Worm (Caenorhabditis elegans) whole organism, L4 larva: ENCODE data around the gene T14G12.11.

Experiments
- F10B5.3 ChIP-seq: sonication (generic microtip); optimal IDR thresholded peaks from 2 replicates; lab custom pipeline; 2016; ENCODE audit warnings: mild to moderate bottlenecking, missing genetic modification characterization, missing compliant biosample characterization
- F26F4.8 ChIP-seq: fragments of 200-800 bp; sonication (Bioruptor generic); conservative IDR thresholded peaks from 2 replicates; pipeline ENCODE4 v1.3.6; 2022; ENCODE audit warnings: missing genetic modification characterization, missing compliant biosample characterization
- T20F7.1 ChIP-seq: fragments of 200-800 bp; sonication (Bioruptor generic); optimal IDR thresholded peaks from 2 replicates; lab custom pipeline; 2018; ENCODE audit warnings: mild to moderate bottlenecking, missing genetic modification characterization, missing compliant biosample characterization
- ZK337.2 ChIP-seq: fragments of 200-800 bp; sonication (Bioruptor generic); IDR thresholded peaks from 2 replicates; pipeline ENCODE4 v1.3.6; 2022; ENCODE audit warnings: missing genetic modification reagents, missing genetic modification characterization, missing compliant biosample characterization
- ZK546.5 ChIP-seq, 2 experiments: sonication (generic microtip); optimal IDR thresholded peaks; 2 replicates each; lab custom pipeline; 2017; ENCODE audit warnings: missing biosample characterization in 2 of 2, missing genetic modification characterization in 2 of 2
- aha-1 ChIP-seq: fragments of 150-350 bp; peaks from one replicate; lab custom pipeline; 2014; ENCODE audit warnings: missing biosample characterization, missing genetic modification characterization
- arid-1 ChIP-seq: fragments of 200-800 bp; sonication (Bioruptor generic); conservative IDR thresholded peaks from 2 replicates; pipeline ENCODE4 v1.3.6; 2022; ENCODE audit warnings: missing genetic modification reagents, missing genetic modification characterization, missing compliant biosample characterization
- ces-1 ChIP-seq: fragments of 150-350 bp; sonication (generic microtip); optimal IDR thresholded peaks from 4 replicates; lab custom pipeline; 2014; ENCODE audit warnings: missing biosample characterization, missing genetic modification reagents, missing genetic modification characterization
- daf-16 ChIP-seq, 3 experiments: sonication (generic microtip); optimal IDR thresholded peaks; 2 replicates each; lab custom pipeline; 2016 to 2017; ENCODE audit warnings: missing genetic modification characterization in 3 of 3, missing genetic modification reagents in 3 of 3, mild to moderate bottlenecking in 2 of 3, missing compliant biosample characterization in 2 of 3, missing biosample characterization in 1 of 3, moderate library complexity in 1 of 3
- daf-19 ChIP-seq: fragments of 200-800 bp; sonication (Bioruptor generic); conservative IDR thresholded peaks from 2 replicates; pipeline ENCODE4 v1.3.6; 2022; ENCODE audit warnings: missing genetic modification characterization, missing compliant biosample characterization
- daf-8 ChIP-seq: fragments of 200-800 bp; sonication (Bioruptor generic); IDR thresholded peaks from 2 replicates; pipeline ENCODE4 v1.3.6; 2022; ENCODE audit warnings: missing genetic modification characterization, missing compliant biosample characterization
- dmd-9 ChIP-seq: fragments of 200-800 bp; sonication (Bioruptor generic); IDR thresholded peaks from 2 replicates; pipeline ENCODE4 v1.3.6; 2022; ENCODE audit warnings: missing genetic modification reagents, missing genetic modification characterization, missing compliant biosample characterization
- duxl-1 ChIP-seq: sonication (generic microtip); optimal IDR thresholded peaks from 2 replicates; lab custom pipeline; 2016; ENCODE audit warnings: mild to moderate bottlenecking, missing genetic modification characterization, moderate library complexity, missing compliant biosample characterization; ENCODE audit not compliant: poor library complexity
- egl-27 ChIP-seq: sonication (generic microtip); optimal IDR thresholded peaks from 3 replicates; lab custom pipeline; 2017; ENCODE audit warnings: missing biosample characterization, missing genetic modification reagents, missing genetic modification characterization
- gei-8 ChIP-seq: fragments of 200-800 bp; sonication (Bioruptor generic); optimal IDR thresholded peaks from 2 replicates; lab custom pipeline; 2018; ENCODE audit warnings: mild to moderate bottlenecking, missing genetic modification characterization, missing compliant biosample characterization
- hlh-11 ChIP-seq: fragments of 200-800 bp; sonication (Bioruptor generic); optimal IDR thresholded peaks from 2 replicates; lab custom pipeline; 2018; ENCODE audit warnings: mild to moderate bottlenecking, missing genetic modification characterization, missing compliant biosample characterization
- hlh-30 ChIP-seq: sonication (generic microtip); optimal IDR thresholded peaks from 2 replicates; lab custom pipeline; 2017; ENCODE audit warnings: antibody characterized with exemption, mild to moderate bottlenecking, missing genetic modification characterization, missing compliant biosample characterization; ENCODE audit not compliant: insufficient read depth
- hmg-1.1 ChIP-seq: fragments of 200-800 bp; sonication (Bioruptor generic); IDR thresholded peaks from 2 replicates; pipeline ENCODE4 v1.3.6; 2022; ENCODE audit warnings: missing genetic modification reagents, missing genetic modification characterization, missing compliant biosample characterization
- jun-1 ChIP-seq: fragments of 150-350 bp; optimal IDR thresholded peaks from 2 replicates; lab custom pipeline; 2014; ENCODE audit warnings: missing biosample characterization, missing genetic modification reagents, missing genetic modification characterization
- lin-1 ChIP-seq: fragments of 200-800 bp; sonication (Bioruptor generic); IDR thresholded peaks from 2 replicates; pipeline ENCODE4 v1.3.6; 2022; ENCODE audit warnings: missing genetic modification reagents, missing genetic modification characterization, missing compliant biosample characterization
- lin-13 ChIP-seq: fragments of 150-350 bp; optimal IDR thresholded peaks from 2 replicates; lab custom pipeline; 2014; ENCODE audit warnings: missing biosample characterization, missing genetic modification reagents, missing genetic modification characterization
- lin-29 ChIP-seq: fragments of 200-800 bp; sonication (Bioruptor generic); IDR thresholded peaks from 2 replicates; pipeline ENCODE4 v1.3.6; 2022; ENCODE audit warnings: missing genetic modification reagents, missing genetic modification characterization, missing compliant biosample characterization
- lin-38 ChIP-seq: fragments of 200-800 bp; sonication (Bioruptor generic); IDR thresholded peaks from 2 replicates; pipeline ENCODE4 v1.3.6; 2022; ENCODE audit warnings: missing genetic modification reagents, missing genetic modification characterization, missing compliant biosample characterization
- lin-39 ChIP-seq: fragments of 150-350 bp; optimal IDR thresholded peaks from 2 replicates; lab custom pipeline; 2014; ENCODE audit warnings: missing biosample characterization, missing genetic modification reagents, missing genetic modification characterization
- lir-3 ChIP-seq: sonication (generic microtip); optimal IDR thresholded peaks from 2 replicates; lab custom pipeline; 2016; ENCODE audit warnings: mild to moderate bottlenecking, missing genetic modification characterization, missing compliant biosample characterization
- lsy-2 ChIP-seq, 2 experiments: fragments of 150-350 bp in 1 of 2; sonication (generic microtip) in 1 of 2; optimal IDR thresholded peaks; 2 replicates each; lab custom pipeline; 2014 to 2017; ENCODE audit warnings: missing biosample characterization in 2 of 2, missing genetic modification characterization in 2 of 2
- madf-5 ChIP-seq, 2 experiments: fragments of 200-800 bp; sonication (Bioruptor generic); IDR thresholded peaks; 2 replicates each; pipeline ENCODE4 v1.3.6; 2022; ENCODE audit warnings: missing compliant biosample characterization in 2 of 2, missing genetic modification characterization in 2 of 2
- madf-9 ChIP-seq: fragments of 200-800 bp; sonication (Bioruptor generic); conservative IDR thresholded peaks from 2 replicates; pipeline ENCODE4 v1.3.6; 2022; ENCODE audit warnings: missing genetic modification reagents, missing genetic modification characterization, missing compliant biosample characterization
- mes-2 ChIP-seq: sonication (generic microtip); optimal IDR thresholded peaks from 2 replicates; lab custom pipeline; 2016; ENCODE audit warnings: missing genotype, mild to moderate bottlenecking, missing genetic modification characterization, missing compliant biosample characterization; ENCODE audit not compliant: poor library complexity, severe bottlenecking
- mxl-3 ChIP-seq: fragments of 200-800 bp; sonication (Bioruptor generic); optimal IDR thresholded peaks from 2 replicates; lab custom pipeline; 2018; ENCODE audit warnings: mild to moderate bottlenecking, missing genetic modification characterization, missing compliant biosample characterization
- nhr-10 ChIP-seq: fragments of 150-350 bp; optimal IDR thresholded peaks from 2 replicates; lab custom pipeline; 2014; ENCODE audit warnings: missing biosample characterization, missing genetic modification characterization
- nhr-102 ChIP-seq: sonication (generic microtip); optimal IDR thresholded peaks from 2 replicates; lab custom pipeline; 2016; ENCODE audit warnings: mild to moderate bottlenecking, missing genetic modification characterization, moderate library complexity, missing compliant biosample characterization
- nhr-11 ChIP-seq: fragments of 150-350 bp; optimal IDR thresholded peaks from 2 replicates; lab custom pipeline; 2014; ENCODE audit warnings: missing biosample characterization, missing genetic modification characterization
- nhr-111 ChIP-seq: fragments of 200-800 bp; sonication (Bioruptor generic); optimal IDR thresholded peaks from 2 replicates; lab custom pipeline; 2018; ENCODE audit warnings: mild to moderate bottlenecking, missing genetic modification characterization, missing compliant biosample characterization
- nhr-41 ChIP-seq: fragments of 200-800 bp; sonication (Bioruptor generic); IDR thresholded peaks from 2 replicates; pipeline ENCODE4 v1.3.6; 2022; ENCODE audit warnings: missing genetic modification reagents, missing genetic modification characterization, missing compliant biosample characterization
- nhr-76 ChIP-seq: fragments of 150-350 bp; optimal IDR thresholded peaks from 2 replicates; lab custom pipeline; 2014; ENCODE audit warnings: missing biosample characterization, missing genetic modification characterization
- pha-4 ChIP-seq, 2 experiments: fragments of 150-350 bp in 1 of 2; fragments of 200-800 bp in 1 of 2; sonication (Bioruptor generic) in 1 of 2; IDR thresholded peaks in 1 of 2; optimal IDR thresholded peaks in 1 of 2; 2 replicates each; pipeline versions ENCODE4 v1.3.6 to Lab custom; 2014 to 2022; ENCODE audit warnings: missing genetic modification characterization in 2 of 2, missing genetic modification reagents in 2 of 2, missing biosample characterization in 1 of 2, missing compliant biosample characterization in 1 of 2
- rbr-2 ChIP-seq: sonication (generic microtip); optimal IDR thresholded peaks from 2 replicates; lab custom pipeline; 2016; ENCODE audit warnings: missing genotype, missing genetic modification characterization, missing compliant biosample characterization
- saeg-2 ChIP-seq: fragments of 200-800 bp; sonication (Bioruptor generic); IDR thresholded peaks from 2 replicates; pipeline ENCODE4 v1.3.6; 2022; ENCODE audit warnings: missing genetic modification reagents, missing genetic modification characterization, missing compliant biosample characterization
- set-16 ChIP-seq: fragments of 200-800 bp; sonication (Bioruptor generic); IDR thresholded peaks from 2 replicates; pipeline ENCODE4 v1.3.6; 2022; ENCODE audit warnings: missing genetic modification reagents, missing genetic modification characterization, missing compliant biosample characterization
- skn-1 ChIP-seq: fragments of 150-350 bp; optimal IDR thresholded peaks from 2 replicates; lab custom pipeline; 2014; ENCODE audit warnings: missing biosample characterization, missing genetic modification characterization
- spr-3 ChIP-seq: fragments of 200-800 bp; sonication (Bioruptor generic); optimal IDR thresholded peaks from 2 replicates; lab custom pipeline; 2018; ENCODE audit warnings: mild to moderate bottlenecking, missing genetic modification characterization, missing compliant biosample characterization
- tag-97 ChIP-seq: fragments of 200-800 bp; sonication (Bioruptor generic); IDR thresholded peaks from 2 replicates; pipeline ENCODE4 v1.3.6; 2022; ENCODE audit warnings: missing genetic modification characterization, missing compliant biosample characterization
- tra-1 ChIP-seq: fragments of 200-800 bp; sonication (Bioruptor generic); IDR thresholded peaks from 2 replicates; pipeline ENCODE4 v1.3.6; 2022; ENCODE audit warnings: missing genetic modification reagents, missing genetic modification characterization, missing compliant biosample characterization
- unc-130 ChIP-seq: sonication (generic microtip); optimal IDR thresholded peaks from 2 replicates; lab custom pipeline; 2016; ENCODE audit warnings: missing genetic modification reagents, missing genetic modification characterization, missing compliant biosample characterization
- unc-39 ChIP-seq: sonication (generic microtip); optimal IDR thresholded peaks from 2 replicates; lab custom pipeline; 2017; ENCODE audit warnings: missing biosample characterization, missing genetic modification characterization
- unc-62 ChIP-seq, 3 experiments: fragments of 150-350 bp in 1 of 3; sonication (generic microtip); optimal IDR thresholded peaks in 2 of 3; peaks in 1 of 3; 1 replicate in 1 of 3; 2 replicates in 2 of 3; lab custom pipeline; 2014 to 2017; ENCODE audit warnings: missing biosample characterization in 3 of 3, missing genetic modification characterization in 3 of 3, missing genetic modification reagents in 3 of 3, missing genotype in 1 of 3
- ztf-11 ChIP-seq: fragments of 150-350 bp; optimal IDR thresholded peaks from 2 replicates; lab custom pipeline; 2014; ENCODE audit warnings: missing biosample characterization, missing genetic modification characterization

Gene T14G12.11

DNA sequence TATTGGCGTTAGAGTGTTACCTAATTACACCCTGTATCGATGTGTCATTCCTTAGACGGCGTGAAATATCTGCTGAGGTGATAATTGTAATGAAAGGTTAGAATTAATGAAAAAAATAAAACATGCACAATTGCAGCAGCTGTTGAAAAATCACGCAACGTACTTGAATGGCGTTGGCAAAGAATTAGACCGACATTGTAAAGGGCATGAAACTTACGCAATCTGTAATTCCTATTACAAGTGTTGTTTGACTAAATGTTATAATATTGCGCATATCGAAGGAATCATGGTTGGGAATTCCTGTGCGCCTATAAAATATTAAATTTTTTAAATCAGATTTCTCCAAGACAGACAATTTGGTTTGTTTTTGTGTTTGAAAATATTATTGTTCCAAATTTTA is 28.6 kb downstream of the T14G12.11 start, which contains the start of gene tag-18:
tag-18 (minus strand) TSS at position 305 of the 400 bp plus-strand sequence.
- TF ChIP-seq T20F7.1 (no peak), spr-3 (GFP tag; lab: Kevin White, UChicago) (no peak), ZK337.2 (GFP tag; lab: Robert Waterston, UW) (no peak), daf-8 (no peak), saeg-2 (GFP tag; lab: Robert Waterston, UW) (no peak), nhr-41 (no peak), madf-5 (GFP tag; IDR thresholded peaks at IDR 0.05; lab: Robert Waterston, UW) (no peak), lin-38 (GFP tag; lab: Robert Waterston, UW) (no peak)

DNA sequence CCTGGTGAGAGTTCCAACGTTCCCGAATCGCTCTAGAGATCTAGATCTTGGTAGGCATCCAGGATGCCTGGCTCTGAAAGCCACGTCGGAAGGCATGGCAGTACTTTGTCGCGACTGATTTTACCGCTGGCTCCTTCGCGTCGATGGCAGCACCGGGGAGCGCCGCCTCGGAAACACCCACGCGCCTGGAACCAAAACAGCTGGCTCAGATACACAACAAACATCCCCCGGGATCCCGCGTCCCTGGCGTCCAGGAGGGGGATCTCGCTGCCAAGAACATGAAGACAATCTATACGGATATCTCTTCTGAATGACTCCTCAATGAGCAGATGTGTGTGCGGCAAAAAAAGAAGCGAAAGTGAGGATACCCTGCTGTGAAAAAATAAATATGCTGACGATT is 29.0 kb downstream of the T14G12.11 start:
- no peak for TF ChIP-seq lin-29 (GFP tag; lab: Robert Waterston, UW)
- TF ChIP-seq lin-1 (GFP tag; lab: Robert Waterston, UW) = no peak
- no peak for TF ChIP-seq ZK546.5 (tag; optimal IDR thresholded peaks at IDR 0.05; lab: Kevin White, UChicago)
- TF ChIP-seq spr-3 (GFP tag; lab: Kevin White, UChicago) = no peak
- no peak for TF ChIP-seq skn-1
- no peak for TF ChIP-seq saeg-2 (GFP tag; lab: Robert Waterston, UW)
- TF ChIP-seq lin-13 = no peak
- no peak for TF ChIP-seq pha-4 (GFP tag; IDR thresholded peaks at IDR 0.05; lab: Robert Waterston, UW)
- TF ChIP-seq pha-4 (tag; optimal IDR thresholded peaks at IDR 0.05; lab: Kevin White, UChicago) = no peak
- TF ChIP-seq lir-3 (tag; lab: Kevin White, UChicago) = no peak
- no peak for TF ChIP-seq nhr-111
- no peak for TF ChIP-seq F10B5.3 (tag; lab: Kevin White, UChicago)
- peak in 1 of 2 experiments; percentile 21 for TF ChIP-seq unc-62 (GFP tag; optimal IDR thresholded peaks at IDR 0.05 in 1 of 2; lab: Kevin White, UChicago)
- no peak for TF ChIP-seq unc-62 (tag; optimal IDR thresholded peaks at IDR 0.05; lab: Kevin White, UChicago)
- TF ChIP-seq hlh-11 (tag; lab: Kevin White, UChicago) = peak; percentile 50
- no peak for TF ChIP-seq duxl-1 (tag; lab: Kevin White, UChicago)
- TF ChIP-seq lin-39 = no peak
- TF ChIP-seq unc-39 = no peak
- no peak for TF ChIP-seq jun-1
- TF ChIP-seq nhr-11 = no peak
- no peak for TF ChIP-seq hmg-1.1
- no peak for TF ChIP-seq egl-27
- no peak for TF ChIP-seq mes-2 (tag; lab: Kevin White, UChicago)
- no peak for TF ChIP-seq ztf-11 (tag; lab: Kevin White, UChicago)
- TF ChIP-seq dmd-9 (GFP tag; lab: Robert Waterston, UW) = no peak
- TF ChIP-seq madf-9 (GFP tag; lab: Robert Waterston, UW) = no peak
- TF ChIP-seq rbr-2 = no peak
- TF ChIP-seq set-16 (GFP tag; lab: Robert Waterston, UW) = peak; percentile 91
- TF ChIP-seq nhr-102 = no peak
- no peak for TF ChIP-seq tag-97 (GFP tag; lab: Robert Waterston, UW)
- TF ChIP-seq mxl-3 = no peak
- peak; percentile 15; the same call in 1 of the 2 replicates for TF ChIP-seq tra-1 (GFP tag; lab: Robert Waterston, UW)
- no peak for TF ChIP-seq unc-130 (GFP tag; lab: Kevin White, UChicago)
- no peak for TF ChIP-seq hlh-30 (tag; lab: Kevin White, UChicago)
- TF ChIP-seq F26F4.8 (GFP tag; lab: Robert Waterston, UW) = no peak
- TF ChIP-seq nhr-76 (tag; lab: Kevin White, UChicago) = no peak
- no peak for TF ChIP-seq daf-19 (GFP tag; lab: Robert Waterston, UW)
- TF ChIP-seq daf-16 (GFP tag; optimal IDR thresholded peaks at IDR 0.05; lab: Kevin White, UChicago) = peak in 1 of 2 experiments; percentile 54
- TF ChIP-seq daf-16 (tag; optimal IDR thresholded peaks at IDR 0.05; lab: Kevin White, UChicago) = no peak
- TF ChIP-seq ces-1 = no peak
- no peak for TF ChIP-seq gei-8 (GFP tag; lab: Kevin White, UChicago)
- TF ChIP-seq arid-1 (GFP tag; lab: Robert Waterston, UW) = no peak
- no peak for TF ChIP-seq aha-1 (tag; lab: Kevin White, UChicago)
- TF ChIP-seq nhr-10 (tag; lab: Kevin White, UChicago) = no peak
- no peak for TF ChIP-seq lsy-2 (tag; optimal IDR thresholded peaks at IDR 0.05; lab: Kevin White, UChicago)
